Fruit fly (Drosophila melanogaster): ENCODE measurements around the gene Atet.

Atet gene

DNA sequence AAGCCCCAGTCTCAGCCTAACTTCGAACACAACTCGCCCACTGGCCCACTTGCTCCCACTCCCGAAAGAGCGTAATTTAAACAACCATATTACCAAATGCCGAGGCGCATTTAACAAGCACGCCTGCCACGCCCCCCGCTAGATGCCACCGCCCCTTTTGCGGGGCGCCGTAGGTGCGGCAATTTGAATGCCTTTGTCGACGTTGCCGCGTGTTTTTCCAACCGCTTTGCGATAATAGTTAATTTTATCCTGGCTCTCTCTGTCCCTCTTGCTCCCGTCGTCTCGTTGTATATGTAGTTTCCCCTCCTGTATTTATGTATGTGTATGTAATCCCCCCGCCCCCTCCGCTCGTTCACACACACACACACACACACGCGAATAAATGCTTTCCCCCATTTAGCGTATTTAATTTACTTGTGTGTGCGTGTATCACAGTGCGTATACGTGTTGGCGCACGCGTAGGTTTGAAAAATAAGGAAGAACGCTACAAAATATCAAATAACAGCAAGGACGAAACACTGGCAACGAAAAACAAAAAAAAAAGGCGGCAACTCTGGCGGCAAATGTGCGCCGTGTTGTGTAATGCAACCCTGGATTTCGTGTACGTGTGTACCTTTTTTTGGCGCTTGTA lies 23.6 kb upstream of the Atet start (continued):
- no peak for TF ChIP-seq Ets97D (GFP tag; optimal IDR thresholded peaks at IDR 0.05)
- no peak for TF ChIP-seq grn (GFP tag; optimal IDR thresholded peaks at IDR 0.05)
- no peak for TF ChIP-seq CG32772 (GFP tag; IDR thresholded peaks at IDR 0.05)
- TF ChIP-seq slou (GFP tag; optimal IDR thresholded peaks at IDR 0.05): no peak
- TF ChIP-seq Ravus (GFP tag; IDR thresholded peaks at IDR 0.05): no peak
- TF ChIP-seq Drgx (GFP tag; IDR thresholded peaks at IDR 0.05): no peak
- TF ChIP-seq ac (GFP tag; optimal IDR thresholded peaks at IDR 0.05): no peak
- no peak for TF ChIP-seq CG15011 (GFP tag; optimal IDR thresholded peaks at IDR 0.05)
- TF ChIP-seq kah (GFP tag; optimal IDR thresholded peaks at IDR 0.05): no peak
- no peak for TF ChIP-seq tll (GFP tag; optimal IDR thresholded peaks at IDR 0.05)
- no peak for TF ChIP-seq zfh1 (GFP tag; IDR thresholded peaks at IDR 0.05)
- no peak for TF ChIP-seq p53 (GFP tag; optimal IDR thresholded peaks at IDR 0.05)
- TF ChIP-seq CG31365 (tag; optimal IDR thresholded peaks at IDR 0.05): no peak
- peak; percentile 39 for TF ChIP-seq cg (GFP tag; optimal IDR thresholded peaks at IDR 0.05)
- no peak for TF ChIP-seq CG31388 (GFP tag; optimal IDR thresholded peaks at IDR 0.05)
- TF ChIP-seq chn (GFP tag; optimal IDR thresholded peaks at IDR 0.05): no peak
- TF ChIP-seq row (GFP tag; IDR thresholded peaks at IDR 0.05): peak; percentile 26; the same call in 1 of the 3 replicates
- TF ChIP-seq CG2116 (GFP tag; optimal IDR thresholded peaks at IDR 0.05): peak; percentile 10
- no peak for TF ChIP-seq bbx (GFP tag; IDR thresholded peaks at IDR 0.05; ENCODE audit: partially characterized antibody)
- TF ChIP-seq chif (GFP tag; optimal IDR thresholded peaks at IDR 0.05): no peak
- no peak for TF ChIP-seq lmd (GFP tag; IDR thresholded peaks at IDR 0.05)
- TF ChIP-seq abd-A (tag; optimal IDR thresholded peaks at IDR 0.05): peak; percentile 91
- 0 out of 2 replicates have a peak, but pooled peaks have one; percentile 8 for TF ChIP-seq gt (GFP tag; IDR thresholded peaks at IDR 0.05)
- TF ChIP-seq ems (GFP tag; optimal IDR thresholded peaks at IDR 0.05): no peak
- TF ChIP-seq Dip2 (GFP tag; IDR thresholded peaks at IDR 0.05): no peak
- TF ChIP-seq CG7928 (GFP tag; optimal IDR thresholded peaks at IDR 0.05): peak; percentile 23
- TF ChIP-seq NfI (GFP tag; optimal IDR thresholded peaks at IDR 0.05): no peak
- no peak for TF ChIP-seq CG11093 (GFP tag; IDR thresholded peaks at IDR 0.05)
- TF ChIP-seq MTF-1 (GFP tag; optimal IDR thresholded peaks at IDR 0.05; ENCODE audit: borderline replicate concordance): no peak
- TF ChIP-seq Eip74EF (GFP tag; optimal IDR thresholded peaks at IDR 0.05): no peak
- TF ChIP-seq tup (GFP tag; optimal IDR thresholded peaks at IDR 0.05): no peak
- TF ChIP-seq CG6689 (GFP tag; IDR thresholded peaks at IDR 0.05): no peak
- TF ChIP-seq vvl (GFP tag; IDR thresholded peaks at IDR 0.05): no peak
- no peak for TF ChIP-seq Rfx (GFP tag; IDR thresholded peaks at IDR 0.05)
- no peak for TF ChIP-seq crp (GFP tag; optimal IDR thresholded peaks at IDR 0.05)
- TF ChIP-seq chinmo (GFP tag; IDR thresholded peaks at IDR 0.05; ENCODE audit: partially characterized antibody): 0 out of 4 replicates have a peak, but pooled peaks have one; percentile 20
- no peak for TF ChIP-seq CG2712 (tag; optimal IDR thresholded peaks at IDR 0.05)
- no peak for TF ChIP-seq ERR (GFP tag; optimal IDR thresholded peaks at IDR 0.05)
- no peak for TF ChIP-seq CG3847 (GFP tag; IDR thresholded peaks at IDR 0.05)
- no peak for TF ChIP-seq Ada2b (GFP tag; IDR thresholded peaks at IDR 0.05)
- no peak for TF ChIP-seq CG14441 (GFP tag; IDR thresholded peaks at IDR 0.05)
- TF ChIP-seq CG15514 (GFP tag; optimal IDR thresholded peaks at IDR 0.05): no peak
- TF ChIP-seq pb (GFP tag; optimal IDR thresholded peaks at IDR 0.05): no peak
- TF ChIP-seq Dfd (GFP tag; optimal IDR thresholded peaks at IDR 0.05): no peak

Measured in whole organism, embryonic.